Worm (Caenorhabditis elegans) whole organism, L2 larva: ENCODE data around the gene F55G11.1.
A peak's percentile ranks its signal among the peaks of the same experiment; 100 is the strongest.

ENCODE experiments used
- aly-2 ChIP-seq: fragments of 150-350 bp; optimal IDR thresholded peaks from 2 replicates; lab custom pipeline; 2014; ENCODE audit warnings: missing biosample characterization, missing genetic modification characterization
- ceh-16 ChIP-seq: fragments of 150-350 bp; optimal IDR thresholded peaks from 2 replicates; lab custom pipeline; 2014; ENCODE audit warnings: missing biosample characterization, missing genetic modification characterization
- egl-27 ChIP-seq: sonication (generic microtip); optimal IDR thresholded peaks from 3 replicates; lab custom pipeline; 2017; ENCODE audit warnings: missing biosample characterization, missing genetic modification reagents, missing genetic modification characterization
- elt-1 ChIP-seq: fragments of 150-350 bp; optimal IDR thresholded peaks from 2 replicates; lab custom pipeline; 2014; ENCODE audit warnings: missing biosample characterization, missing genetic modification characterization
- fos-1 ChIP-seq: fragments of 150-350 bp; optimal IDR thresholded peaks from 2 replicates; lab custom pipeline; 2014; ENCODE audit warnings: missing biosample characterization, missing genetic modification characterization
- nhr-10 ChIP-seq: sonication (generic microtip); optimal IDR thresholded peaks from 2 replicates; lab custom pipeline; 2017; ENCODE audit warnings: missing biosample characterization, missing genetic modification characterization
- nhr-11 ChIP-seq: fragments of 150-350 bp; optimal IDR thresholded peaks from 2 replicates; lab custom pipeline; 2014; ENCODE audit warnings: missing biosample characterization, missing genetic modification characterization
- nhr-77 ChIP-seq: fragments of 150-350 bp; optimal IDR thresholded peaks from 2 replicates; lab custom pipeline; 2014; ENCODE audit warnings: missing biosample characterization, missing genetic modification characterization
- snpc-4 ChIP-seq: fragments of 150-350 bp; optimal IDR thresholded peaks from 2 replicates; lab custom pipeline; 2014; ENCODE audit warnings: missing biosample characterization, missing genetic modification characterization
- ztf-11 ChIP-seq: sonication (generic microtip); optimal IDR thresholded peaks from 2 replicates; lab custom pipeline; 2017; ENCODE audit warnings: missing biosample characterization, missing genetic modification characterization

ce11 chrIV:12909871-12910270, 36.5 kb downstream of the F55G11.1 start, which contains the start of gene K08D8.4:
- TF ChIP-seq snpc-4 (tag; lab: Kevin White, UChicago) (no peak), aly-2 (tag; lab: Kevin White, UChicago) (no peak), ztf-11 (tag; lab: Kevin White, UChicago) (no peak), elt-1 (tag; lab: Kevin White, UChicago) (no peak), ceh-16 (tag; lab: Kevin White, UChicago) (no peak), egl-27 (tag; lab: Kevin White, UChicago) (no peak), fos-1 (tag; lab: Kevin White, UChicago) (peak; percentile 86), nhr-10 (tag; lab: Kevin White, UChicago) (no peak), nhr-77 (tag; lab: Kevin White, UChicago) (no peak), nhr-11 (tag; lab: Kevin White, UChicago) (no peak)
